Fruit fly (Drosophila melanogaster) whole organism, prepupa: ENCODE results near the gene p130CAS.

Experiments
- CG32006 ChIP-seq: fragments of 200-800 bp; sonication (Bioruptor generic); optimal IDR thresholded peaks from 3 replicates; lab custom pipeline; 2017; ENCODE audit warnings: missing biosample characterization, mild to moderate bottlenecking, missing genetic modification characterization
- CG7368 ChIP-seq: fragments of 200-800 bp; sonication (Bioruptor generic); optimal IDR thresholded peaks from 3 replicates; lab custom pipeline; 2016; ENCODE audit warnings: missing biosample characterization, missing genetic modification characterization
- Gug ChIP-seq: fragments of 200-800 bp; sonication (Bioruptor generic); IDR thresholded peaks from 2 replicates; pipeline ENCODE4 v1.3.6; 2022; ENCODE audit warnings: missing biosample characterization, missing genetic modification characterization

DNA sequence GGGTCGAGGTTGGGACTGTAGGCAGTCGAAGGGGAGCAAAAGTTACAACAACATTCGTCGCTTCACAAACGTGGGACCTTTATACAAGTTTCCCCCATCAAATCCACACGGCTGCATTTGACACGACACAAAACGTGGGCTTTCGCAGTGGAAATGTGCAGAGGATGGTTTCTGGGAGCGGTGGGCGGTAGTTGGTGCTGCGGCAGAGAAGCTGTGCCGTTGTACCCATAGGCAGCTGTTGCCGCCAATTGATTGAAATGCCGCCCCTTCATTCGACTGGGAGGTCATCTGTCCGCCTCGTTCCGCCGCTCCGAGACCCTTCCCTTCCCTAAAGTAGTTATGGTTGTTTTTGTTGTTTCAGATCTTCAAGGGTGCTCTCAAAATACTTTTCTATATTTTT is 43.6 kb upstream of the p130CAS start:
- TF ChIP-seq CG32006 (no peak), Gug (no peak), CG7368 (GFP tag; lab: Kevin White, UChicago) (no peak)
